Worm (Caenorhabditis elegans): ENCODE measurements around the gene nex-1.

Gene nex-1

ce11 chrIII:5225321-5225720 is at the start of gene nex-1:
Gene nex-1, plus strand, starts transcription at chrIII:5225621.
- no peak for TF ChIP-seq ceh-28 (tag; optimal IDR thresholded peaks at IDR 0.05)
- no peak for TF ChIP-seq R02D3.7 (tag; optimal IDR thresholded peaks at IDR 0.05)
- no peak for TF ChIP-seq nhr-237 (tag; optimal IDR thresholded peaks at IDR 0.05)
- TF ChIP-seq snpc-4 (tag; optimal IDR thresholded peaks at IDR 0.05) = no peak

ce11 chrIII:5179166-5179565 is 46.3 kb upstream of the nex-1 start:
- no peak for TF ChIP-seq ztf-11 (tag; optimal IDR thresholded peaks at IDR 0.05)
- no peak for TF ChIP-seq pha-4 (tag; optimal IDR thresholded peaks at IDR 0.05)
- peak; percentile 95 for TF ChIP-seq nfya-1 (tag; optimal IDR thresholded peaks at IDR 0.05; ENCODE audit: insufficient read depth)

DNA sequence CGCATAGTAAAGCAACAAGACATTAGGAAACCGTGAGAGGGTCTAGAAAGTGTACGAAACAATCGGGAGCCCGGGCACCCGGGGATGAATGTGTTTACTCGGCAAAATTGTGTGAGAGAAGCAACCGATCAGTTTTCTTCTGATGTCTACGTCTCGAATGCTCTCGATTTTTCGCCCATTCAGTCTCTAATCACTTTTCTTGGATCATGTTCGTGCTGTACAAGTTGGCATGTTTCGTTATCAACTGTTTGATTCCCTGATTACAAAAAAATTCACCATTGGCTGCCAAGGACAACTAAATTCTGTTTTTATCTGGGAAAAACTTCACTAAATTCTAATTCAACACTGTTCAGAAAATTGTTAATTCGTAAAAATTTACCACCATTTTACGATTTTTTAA is 44.8 kb upstream of the nex-1 start:
- TF ChIP-seq nhr-11 (tag; optimal IDR thresholded peaks at IDR 0.05) = no peak
- TF ChIP-seq mml-1 (tag; optimal IDR thresholded peaks at IDR 0.05) = no peak
- TF ChIP-seq egl-27 (tag; optimal IDR thresholded peaks at IDR 0.05) = no peak
- no peak for TF ChIP-seq elt-3 (tag; optimal IDR thresholded peaks at IDR 0.05)
- no peak for TF ChIP-seq nhr-28 (tag; optimal IDR thresholded peaks at IDR 0.05)
- TF ChIP-seq ama-1 (optimal IDR thresholded peaks at IDR 0.05) = no peak
- TF ChIP-seq nfya-1 (tag; optimal IDR thresholded peaks at IDR 0.05; ENCODE audit: insufficient read depth) = peak; percentile 14
- no peak for TF ChIP-seq ceh-28 (tag; optimal IDR thresholded peaks at IDR 0.05)
- peak; percentile 67 for TF ChIP-seq elt-2 (tag; optimal IDR thresholded peaks at IDR 0.05)
- TF ChIP-seq pha-4 (tag; optimal IDR thresholded peaks at IDR 0.05) = peak; percentile 6
- no peak for TF ChIP-seq nhr-12 (tag; optimal IDR thresholded peaks at IDR 0.05)

DNA sequence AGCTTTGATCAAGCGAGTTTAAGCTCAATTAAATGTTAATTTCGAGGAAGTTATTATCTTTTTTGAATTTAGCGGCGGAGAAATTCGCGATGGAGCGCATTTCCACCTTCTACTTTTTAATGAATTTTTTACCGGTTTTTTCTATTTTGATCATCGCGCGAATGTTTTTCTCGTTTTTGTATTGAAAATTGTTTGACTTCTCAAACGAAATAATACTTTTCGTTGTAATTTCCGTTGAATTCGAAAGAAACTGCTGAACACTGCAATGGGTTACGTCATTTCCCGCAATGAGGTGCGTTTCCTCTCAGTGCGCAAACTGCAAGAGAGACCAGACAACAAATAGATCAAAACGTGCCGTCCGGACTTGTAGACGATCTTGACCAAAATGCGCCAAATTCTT is 44.2 kb upstream of the nex-1 start:
- TF ChIP-seq elt-2 (tag; optimal IDR thresholded peaks at IDR 0.05) = no peak
- TF ChIP-seq nhr-25 (tag; optimal IDR thresholded peaks at IDR 0.05) = no peak
- TF ChIP-seq nhr-76 (tag; optimal IDR thresholded peaks at IDR 0.05) = no peak
- no peak for TF ChIP-seq egl-27 (tag; optimal IDR thresholded peaks at IDR 0.05)

DNA sequence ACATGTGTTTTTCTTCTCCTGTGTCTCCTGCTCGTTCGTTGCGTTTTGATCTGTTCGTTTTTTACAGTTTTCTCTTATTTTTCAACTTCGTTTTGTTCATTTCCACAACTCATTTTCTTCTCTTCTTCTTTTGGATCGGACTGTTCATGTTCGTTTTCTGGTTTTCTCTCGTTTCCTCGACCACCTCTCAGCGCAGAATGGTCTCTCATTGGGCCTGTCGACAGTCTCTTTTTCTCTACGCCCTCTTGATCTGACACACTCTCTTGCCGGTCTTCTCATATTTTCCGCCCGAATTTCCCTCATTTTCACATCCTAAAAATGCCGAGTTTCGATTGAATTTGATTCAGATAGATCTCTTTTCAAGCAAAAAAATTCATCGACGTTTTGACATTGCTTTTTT is 43.8 kb upstream of the nex-1 start:
- TF ChIP-seq tbx-2 (tag; optimal IDR thresholded peaks at IDR 0.05) (no peak), nfya-1 (tag; optimal IDR thresholded peaks at IDR 0.05; ENCODE audit: insufficient read depth) (peak; percentile 30)

- no peak for TF ChIP-seq nhr-28 (tag; optimal IDR thresholded peaks at IDR 0.05)
- no peak for TF ChIP-seq ceh-9 (tag; optimal IDR thresholded peaks at IDR 0.05)
- peak; percentile 43 for TF ChIP-seq lin-39 (tag; optimal IDR thresholded peaks at IDR 0.05)
- TF ChIP-seq mdl-1 (tag; optimal IDR thresholded peaks at IDR 0.05) = no peak
These were observed 42.0 kb upstream of the nex-1 start for ce11 chrIII:5183372-5183771.

DNA sequence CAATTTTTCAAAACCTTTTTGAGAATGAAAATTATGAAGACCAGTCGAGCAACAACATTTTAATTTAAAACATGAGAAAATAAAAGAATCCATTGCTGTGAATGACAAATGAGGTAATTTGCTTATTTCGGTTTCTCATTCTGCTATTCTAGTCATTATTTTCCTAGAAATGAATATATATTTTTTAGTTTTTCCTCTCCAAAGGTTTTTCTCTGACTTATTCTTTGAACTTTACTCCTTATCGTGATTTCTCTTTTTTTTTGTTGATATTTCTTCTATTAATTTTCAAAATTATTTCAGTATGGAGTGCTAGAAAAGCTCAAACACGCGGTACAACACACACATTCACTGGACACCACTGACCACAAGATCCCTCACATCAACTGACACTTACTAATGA is 39.8 kb upstream of the nex-1 start, which contains the start of gene pup-2:
Gene pup-2, plus strand, starts transcription at position 301 of the 400 bp plus-strand sequence.
- TF ChIP-seq pha-4 (tag; optimal IDR thresholded peaks at IDR 0.05) (no peak), tbx-2 (tag; optimal IDR thresholded peaks at IDR 0.05) (no peak), ztf-4 (tag; optimal IDR thresholded peaks at IDR 0.05) (no peak), eor-1 (tag; optimal IDR thresholded peaks at IDR 0.05) (no peak), hmg-11 (tag; optimal IDR thresholded peaks at IDR 0.05) (no peak), nhr-25 (tag; optimal IDR thresholded peaks at IDR 0.05) (no peak)

DNA sequence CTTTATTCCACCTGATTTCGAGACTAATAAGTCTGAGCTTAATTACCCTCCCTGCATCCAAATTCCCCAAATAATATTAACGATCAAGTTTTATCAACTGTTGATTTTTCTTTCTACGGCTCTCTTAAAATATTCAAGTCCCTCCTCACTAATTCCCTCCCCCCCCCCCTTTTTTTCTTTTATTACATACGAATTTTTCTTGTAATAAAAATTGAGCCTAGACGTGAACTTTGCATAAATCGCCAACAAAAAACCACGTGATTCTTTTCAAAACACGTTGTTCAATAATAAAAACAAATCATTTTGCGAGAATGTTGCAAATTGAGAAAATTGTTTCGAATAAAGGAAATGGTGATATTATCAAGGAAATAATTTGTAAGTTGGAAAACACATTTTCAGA is 37.0 kb upstream of the nex-1 start, which contains the start of gene K10D2.8:
Gene K10D2.8, plus strand, starts transcription at position 301 of the 400 bp plus-strand sequence.
- TF ChIP-seq ama-1 (optimal IDR thresholded peaks at IDR 0.05) = no peak

ce11 chrIII:5190179-5190578 is 35.2 kb upstream of the nex-1 start:
- TF ChIP-seq nfya-1 (tag; optimal IDR thresholded peaks at IDR 0.05; ENCODE audit: insufficient read depth) (peak; percentile 24), ztf-11 (tag; optimal IDR thresholded peaks at IDR 0.05) (no peak), R02D3.7 (tag; optimal IDR thresholded peaks at IDR 0.05) (no peak), pha-4 (tag; optimal IDR thresholded peaks at IDR 0.05) (peak; percentile 43), unc-62 (GFP tag; optimal IDR thresholded peaks at IDR 0.05) (no peak), nhr-23 (tag; optimal IDR thresholded peaks at IDR 0.05) (peak; percentile 44), hmg-11 (tag; optimal IDR thresholded peaks at IDR 0.05) (no peak), nhr-12 (tag; optimal IDR thresholded peaks at IDR 0.05) (no peak), nhr-43 (tag; optimal IDR thresholded peaks at IDR 0.05; ENCODE audit: poor library complexity, severe bottlenecking) (peak; percentile 41), unc-39 (tag; optimal IDR thresholded peaks at IDR 0.05) (no peak), zag-1 (tag; optimal IDR thresholded peaks at IDR 0.05) (no peak), tbx-2 (tag; optimal IDR thresholded peaks at IDR 0.05) (no peak), lin-15B (tag; optimal IDR thresholded peaks at IDR 0.05) (no peak), nhr-67 (tag; optimal IDR thresholded peaks at IDR 0.05) (no peak), lin-39 (tag; optimal IDR thresholded peaks at IDR 0.05) (no peak), elt-1 (tag; optimal IDR thresholded peaks at IDR 0.05) (no peak), egl-27 (tag; optimal IDR thresholded peaks at IDR 0.05) (no peak), nhr-11 (tag; optimal IDR thresholded peaks at IDR 0.05) (no peak), aly-2 (tag; optimal IDR thresholded peaks at IDR 0.05) (no peak), elt-3 (tag; optimal IDR thresholded peaks at IDR 0.05) (no peak), nhr-25 (tag; optimal IDR thresholded peaks at IDR 0.05) (no peak), fkh-10 (GFP tag; optimal IDR thresholded peaks at IDR 0.05) (no peak), eor-1 (tag; optimal IDR thresholded peaks at IDR 0.05) (no peak), fos-1 (tag; optimal IDR thresholded peaks at IDR 0.05) (no peak)
